Worm (Caenorhabditis elegans) whole organism, L4 larva: ENCODE data around the gene hdl-2.

ENCODE experiments used
- F37D6.2 ChIP-seq: sonication (generic microtip); optimal IDR thresholded peaks from 2 replicates; lab custom pipeline; 2016; ENCODE audit warnings: mild to moderate bottlenecking, missing genetic modification characterization, missing compliant biosample characterization
- dpl-1 ChIP-seq: fragments of 150-350 bp; optimal IDR thresholded peaks from 2 replicates; lab custom pipeline; 2014; ENCODE audit warnings: missing biosample characterization, missing genetic modification reagents, missing genetic modification characterization
- nhr-6 ChIP-seq: fragments of 150-350 bp; optimal IDR thresholded peaks from 2 replicates; lab custom pipeline; 2014; ENCODE audit warnings: missing biosample characterization, missing genetic modification characterization

DNA sequence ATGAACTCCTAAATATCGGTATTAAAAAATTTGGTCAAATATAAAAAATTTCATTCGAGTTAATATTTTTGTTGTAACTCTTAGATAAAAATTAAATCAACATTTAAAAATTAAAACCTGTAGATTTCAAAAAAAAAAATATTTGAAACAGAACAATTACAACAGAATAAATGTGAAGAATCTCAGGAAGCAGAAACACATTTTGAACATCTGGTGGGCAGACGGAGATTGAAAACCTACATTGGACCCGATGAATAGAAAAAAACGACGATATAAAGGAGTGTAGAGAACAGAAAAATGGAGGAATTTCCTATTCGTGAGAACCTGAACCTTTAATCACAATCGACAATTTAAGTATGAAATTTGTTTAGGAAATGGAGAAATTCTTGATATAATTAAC lies 50.2 kb downstream of the hdl-2 start:
- TF ChIP-seq F37D6.2 (tag; lab: Kevin White, UChicago) (no peak), dpl-1 (GFP tag; lab: Kevin White, UChicago) (no peak), nhr-6 (tag; lab: Kevin White, UChicago) (no peak)
